Worm (Caenorhabditis elegans): Measurements from ENCODE around the gene C14A4.8.

- TF ChIP-seq nhr-28 (tag; optimal IDR thresholded peaks at IDR 0.05) (no peak), nhr-11 (tag; optimal IDR thresholded peaks at IDR 0.05) (no peak), nhr-23 (tag; optimal IDR thresholded peaks at IDR 0.05) (no peak), R02D3.7 (tag; optimal IDR thresholded peaks at IDR 0.05) (no peak), nfya-1 (tag; optimal IDR thresholded peaks at IDR 0.05; ENCODE audit: insufficient read depth) (no peak), egl-27 (tag; optimal IDR thresholded peaks at IDR 0.05) (no peak), ztf-4 (tag; optimal IDR thresholded peaks at IDR 0.05) (no peak), snpc-4 (tag; optimal IDR thresholded peaks at IDR 0.05) (no peak), nhr-67 (tag; optimal IDR thresholded peaks at IDR 0.05) (no peak), ceh-9 (tag; optimal IDR thresholded peaks at IDR 0.05) (no peak), nhr-237 (tag; optimal IDR thresholded peaks at IDR 0.05) (no peak), nhr-43 (tag; optimal IDR thresholded peaks at IDR 0.05; ENCODE audit: poor library complexity, severe bottlenecking) (no peak), ZK546.5 (tag; optimal IDR thresholded peaks at IDR 0.05) (no peak), ztf-11 (tag; optimal IDR thresholded peaks at IDR 0.05) (no peak)
Observed at ce11 chrII:10646901-10647566, 49.1 kb upstream of the C14A4.8 start, which contains the start of gene M28.10.
